Worm (Caenorhabditis elegans): ENCODE results near the gene Y102A5C.4.

Y102A5C.4 gene

ce11 chrV:16899355-16899754 lies 22.7 kb upstream of the Y102A5C.4 start, which contains the start of gene fbxa-45:
TSS of gene fbxa-45 (minus strand) at chrV:16899455.
- no peak for TF ChIP-seq unc-62 (GFP tag; optimal IDR thresholded peaks at IDR 0.05)
- TF ChIP-seq hlh-17 (GFP tag; optimal IDR thresholded peaks at IDR 0.05; ENCODE audit: borderline replicate concordance) = no peak
- no peak for TF ChIP-seq zag-1 (tag; optimal IDR thresholded peaks at IDR 0.05)
- TF ChIP-seq nhr-71 (tag; optimal IDR thresholded peaks at IDR 0.05) = no peak
- no peak for TF ChIP-seq dsc-1 (tag; optimal IDR thresholded peaks at IDR 0.05)
- TF ChIP-seq fos-1 (tag; optimal IDR thresholded peaks at IDR 0.05) = no peak
- no peak for TF ChIP-seq mdl-1 (tag; optimal IDR thresholded peaks at IDR 0.05)
- no peak for TF ChIP-seq tlp-1 (tag; optimal IDR thresholded peaks at IDR 0.05)

- no peak for TF ChIP-seq ztf-11 (tag; optimal IDR thresholded peaks at IDR 0.05)
- TF ChIP-seq alr-1 (tag; optimal IDR thresholded peaks at IDR 0.05; ENCODE audit: borderline replicate concordance) = no peak
Observed at ce11 chrV:16902726-16903125, 19.3 kb upstream of the Y102A5C.4 start, which contains the start of gene srd-68. TSS of gene srd-68 (minus strand) at chrV:16902826.

ce11 chrV:16904612-16905011 lies 17.4 kb upstream of the Y102A5C.4 start, which contains the start of gene nhr-262:
TSS of gene nhr-262 (plus strand) at chrV:16904912.
- TF ChIP-seq unc-130 (tag; optimal IDR thresholded peaks at IDR 0.05) (no peak), lin-35 (GFP tag; optimal IDR thresholded peaks at IDR 0.05) (no peak), lin-39 (tag; optimal IDR thresholded peaks at IDR 0.05) (no peak)

- TF ChIP-seq C04F5.9 (tag; optimal IDR thresholded peaks at IDR 0.05) = no peak
- no peak for TF ChIP-seq nhr-28 (tag; optimal IDR thresholded peaks at IDR 0.05)
- TF ChIP-seq tbx-2 (tag; optimal IDR thresholded peaks at IDR 0.05) = no peak
- TF ChIP-seq nhr-84 (tag; optimal IDR thresholded peaks at IDR 0.05) = no peak
- no peak for TF ChIP-seq efl-1 (optimal IDR thresholded peaks at IDR 0.05)
- peak in 1 of 2 experiments; percentile 28 for TF ChIP-seq efl-1 (GFP tag; optimal IDR thresholded peaks at IDR 0.05 in 1 of 2)
- TF ChIP-seq C16A3.4 (tag; optimal IDR thresholded peaks at IDR 0.05) = no peak
Observed at ce11 chrV:16909871-16910270, 12.2 kb upstream of the Y102A5C.4 start, which contains the start of gene F09C6.16. TSS of gene F09C6.16 (minus strand) at chrV:16909971.

ce11 chrV:16910864-16911263 lies 11.2 kb upstream of the Y102A5C.4 start:
- TF ChIP-seq xbp-1 (tag; optimal IDR thresholded peaks at IDR 0.05) = no peak
- TF ChIP-seq ets-5 (GFP tag; IDR thresholded peaks at IDR 0.05) = no peak
- TF ChIP-seq elt-2 (tag; optimal IDR thresholded peaks at IDR 0.05) = peak; percentile 56
- TF ChIP-seq nhr-12 (tag; optimal IDR thresholded peaks at IDR 0.05) = no peak
- peak; percentile 19 for TF ChIP-seq mep-1 (tag; optimal IDR thresholded peaks at IDR 0.05)
- peak; percentile 8 for TF ChIP-seq nhr-20 (tag; optimal IDR thresholded peaks at IDR 0.05)
- peak; percentile 3 for TF ChIP-seq fkh-8 (tag; optimal IDR thresholded peaks at IDR 0.05)
- TF ChIP-seq egl-27 (tag; optimal IDR thresholded peaks at IDR 0.05) = no peak
- TF ChIP-seq skn-1 (tag; optimal IDR thresholded peaks at IDR 0.05) = peak; percentile 18
- TF ChIP-seq nhr-47 (tag; optimal IDR thresholded peaks at IDR 0.05) = no peak
- TF ChIP-seq blmp-1 (tag; optimal IDR thresholded peaks at IDR 0.05) = no peak
- no peak for TF ChIP-seq mab-9 (GFP tag; IDR thresholded peaks at IDR 0.05)
- peak in 1 of 2 experiments; percentile 48 for TF ChIP-seq lin-35 (GFP tag; optimal IDR thresholded peaks at IDR 0.05)
- TF ChIP-seq C16A3.4 (tag; optimal IDR thresholded peaks at IDR 0.05) = no peak
- TF ChIP-seq ceh-8 (GFP tag; optimal IDR thresholded peaks at IDR 0.05) = no peak
- no peak for TF ChIP-seq ztf-4 (tag; optimal IDR thresholded peaks at IDR 0.05)
- TF ChIP-seq fos-1 (tag; optimal IDR thresholded peaks at IDR 0.05) = no peak
- TF ChIP-seq lin-14 (GFP tag; optimal IDR thresholded peaks at IDR 0.05) = peak; percentile 55
